Worm (Caenorhabditis elegans): Measurements from ENCODE around the gene acs-9.

acs-9 gene

DNA sequence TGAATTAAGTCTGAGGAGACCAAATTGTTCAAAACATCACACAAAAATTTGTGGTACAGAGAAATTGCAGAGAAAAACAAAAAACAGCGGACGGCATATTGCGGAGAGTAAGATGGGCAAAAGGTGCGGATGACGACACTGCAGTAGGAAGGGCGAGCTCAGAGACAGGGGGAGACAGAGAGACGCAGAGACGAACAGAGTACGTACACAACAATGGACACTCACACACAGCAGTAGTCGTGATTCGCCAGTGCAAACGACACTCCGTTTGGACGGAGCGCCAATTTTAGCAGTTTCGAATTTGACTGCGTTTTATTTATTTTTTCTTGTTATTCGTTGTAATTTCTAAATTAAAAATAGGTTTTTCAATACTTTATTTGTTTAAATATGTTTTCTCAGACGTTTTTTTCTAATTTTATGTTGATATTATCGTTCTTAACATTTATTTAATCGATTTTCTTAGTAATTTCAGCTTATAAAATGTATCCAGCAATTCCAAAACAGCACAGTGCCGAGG lies 7.8 kb downstream of the acs-9 start, which contains the start of gene T20F7.1 (continued):
- TF ChIP-seq elt-3 (tag; optimal IDR thresholded peaks at IDR 0.05) (no peak), nhr-23 (tag; optimal IDR thresholded peaks at IDR 0.05) (no peak), ceh-82 (tag; optimal IDR thresholded peaks at IDR 0.05) (no peak), mab-5 (tag; optimal IDR thresholded peaks at IDR 0.05) (no peak), unc-62 (GFP tag; optimal IDR thresholded peaks at IDR 0.05) (no peak), C34F6.9 (tag; optimal IDR thresholded peaks at IDR 0.05) (peak; percentile 72), ceh-16 (tag; optimal IDR thresholded peaks at IDR 0.05) (no peak)

DNA sequence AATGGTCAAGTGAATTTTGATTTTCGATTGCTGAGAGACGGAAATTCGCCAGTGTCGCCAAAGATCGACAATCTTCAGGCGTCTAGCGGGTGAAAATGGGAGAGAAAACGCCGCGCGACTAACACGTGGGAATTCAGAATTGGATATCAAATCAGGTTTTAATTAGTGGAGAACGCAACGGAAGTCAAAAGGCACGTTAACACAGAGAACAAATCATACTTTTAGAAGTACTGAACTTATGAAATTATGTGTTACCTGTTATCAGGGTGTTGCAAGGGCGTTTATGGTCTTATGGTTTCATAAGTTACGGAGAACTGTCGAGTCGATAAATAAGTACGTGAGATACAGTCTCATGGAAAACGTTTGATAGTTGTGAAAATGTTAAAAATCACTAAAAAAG lies 9.0 kb downstream of the acs-9 start:
- no peak for TF ChIP-seq lsy-2 (tag; optimal IDR thresholded peaks at IDR 0.05)
- peak in 1 of 2 experiments; percentile 50 for TF ChIP-seq mdl-1 (tag; optimal IDR thresholded peaks at IDR 0.05)
- peak; percentile 35 for TF ChIP-seq sma-3 (GFP tag; optimal IDR thresholded peaks at IDR 0.05)
- TF ChIP-seq ZK546.5 (tag; optimal IDR thresholded peaks at IDR 0.05) = no peak
- peak; percentile 80 for TF ChIP-seq blmp-1 (tag; optimal IDR thresholded peaks at IDR 0.05; ENCODE audit: insufficient read depth)
- TF ChIP-seq nhr-12 (tag; optimal IDR thresholded peaks at IDR 0.05) = no peak
- no peak for TF ChIP-seq ceh-16 (tag; optimal IDR thresholded peaks at IDR 0.05)
- peak; percentile 69 for TF ChIP-seq nhr-25 (tag; optimal IDR thresholded peaks at IDR 0.05)
- no peak for TF ChIP-seq gmeb-1 (tag; optimal IDR thresholded peaks at IDR 0.05)
- no peak for TF ChIP-seq lin-39 (tag; optimal IDR thresholded peaks at IDR 0.05)
- TF ChIP-seq sem-4 (tag; optimal IDR thresholded peaks at IDR 0.05) = peak; percentile 27
- TF ChIP-seq nhr-6 (tag; optimal IDR thresholded peaks at IDR 0.05) = no peak
- peak; percentile 45 for TF ChIP-seq fos-1 (tag; optimal IDR thresholded peaks at IDR 0.05)
- no peak for TF ChIP-seq ama-1 (optimal IDR thresholded peaks at IDR 0.05)
- peak; percentile 56 for TF ChIP-seq nhr-21 (tag; optimal IDR thresholded peaks at IDR 0.05)
- TF ChIP-seq aly-2 (tag; optimal IDR thresholded peaks at IDR 0.05) = no peak
- no peak for TF ChIP-seq Y55F3AM.14 (GFP tag; optimal IDR thresholded peaks at IDR 0.05)
- no peak for TF ChIP-seq ztf-4 (tag; optimal IDR thresholded peaks at IDR 0.05)
- no peak for TF ChIP-seq mbf-1 (tag; optimal IDR thresholded peaks at IDR 0.05)
- peak; percentile 1 for TF ChIP-seq crh-2 (tag; optimal IDR thresholded peaks at IDR 0.05)
- no peak for TF ChIP-seq unc-39 (tag; optimal IDR thresholded peaks at IDR 0.05)
- TF ChIP-seq R02D3.7 (tag; optimal IDR thresholded peaks at IDR 0.05) = no peak
- TF ChIP-seq ztf-11 (tag; optimal IDR thresholded peaks at IDR 0.05) = no peak
- TF ChIP-seq snpc-4 (tag; optimal IDR thresholded peaks at IDR 0.05) = no peak
- TF ChIP-seq zag-1 (tag; optimal IDR thresholded peaks at IDR 0.05) = no peak
- TF ChIP-seq mab-5 (tag; optimal IDR thresholded peaks at IDR 0.05) = no peak
- TF ChIP-seq elt-1 (tag; optimal IDR thresholded peaks at IDR 0.05) = no peak
- TF ChIP-seq skn-1 (tag; optimal IDR thresholded peaks at IDR 0.05) = no peak
- TF ChIP-seq nhr-77 (tag; optimal IDR thresholded peaks at IDR 0.05) = no peak
- TF ChIP-seq sma-9 (GFP tag; optimal IDR thresholded peaks at IDR 0.05) = peak; percentile 80
- TF ChIP-seq sma-9 (tag; optimal IDR thresholded peaks at IDR 0.05) = no peak
- no peak for TF ChIP-seq dmd-4 (tag; optimal IDR thresholded peaks at IDR 0.05)
- no peak for TF ChIP-seq nhr-237 (tag; optimal IDR thresholded peaks at IDR 0.05)

DNA sequence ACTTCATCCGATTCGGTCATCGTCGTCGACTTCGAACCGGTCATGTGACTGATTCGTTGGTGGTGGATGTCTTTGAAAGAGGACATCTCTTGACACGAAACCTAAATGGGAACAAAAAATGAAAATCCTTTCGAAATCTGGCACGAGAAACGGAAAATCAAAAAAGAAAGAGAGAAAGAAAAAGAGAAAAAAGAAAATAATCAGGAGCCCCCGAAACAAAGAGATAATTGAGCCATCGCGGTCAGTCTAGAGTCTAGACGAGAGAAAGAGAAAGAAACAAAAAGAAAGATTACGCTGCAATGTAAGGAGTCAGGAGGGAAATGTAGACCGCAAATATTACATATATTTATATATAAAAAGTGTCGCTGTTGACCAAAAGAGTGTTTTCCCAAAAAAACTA lies 11.4 kb downstream of the acs-9 start, which contains the start of gene aakg-2:
Gene aakg-2, minus strand, starts transcription at position 101 of the 400 bp plus-strand sequence.
- TF ChIP-seq C34F6.9 (tag; optimal IDR thresholded peaks at IDR 0.05) (no peak), nhr-11 (tag; optimal IDR thresholded peaks at IDR 0.05) (no peak), R02D3.7 (tag; optimal IDR thresholded peaks at IDR 0.05) (no peak), elt-3 (tag; optimal IDR thresholded peaks at IDR 0.05) (no peak), peb-1 (tag; optimal IDR thresholded peaks at IDR 0.05) (no peak), lsy-2 (tag; optimal IDR thresholded peaks at IDR 0.05) (no peak), dmd-4 (tag; optimal IDR thresholded peaks at IDR 0.05) (no peak), lin-13 (GFP tag; optimal IDR thresholded peaks at IDR 0.05) (no peak), blmp-1 (tag; optimal IDR thresholded peaks at IDR 0.05; ENCODE audit: insufficient read depth) (no peak)

ce11 chrX:16865675-16866074 lies 14.7 kb downstream of the acs-9 start:
- TF ChIP-seq gmeb-1 (tag; optimal IDR thresholded peaks at IDR 0.05) (no peak), skn-1 (tag; optimal IDR thresholded peaks at IDR 0.05) (no peak), blmp-1 (tag; optimal IDR thresholded peaks at IDR 0.05; ENCODE audit: insufficient read depth) (no peak), nhr-25 (tag; optimal IDR thresholded peaks at IDR 0.05) (no peak), alr-1 (tag; optimal IDR thresholded peaks at IDR 0.05) (no peak), aly-2 (tag; optimal IDR thresholded peaks at IDR 0.05) (no peak), unc-62 (GFP tag; optimal IDR thresholded peaks at IDR 0.05) (no peak), mdl-1 (tag; optimal IDR thresholded peaks at IDR 0.05) (no peak), mbf-1 (tag; optimal IDR thresholded peaks at IDR 0.05) (no peak), R02D3.7 (tag; optimal IDR thresholded peaks at IDR 0.05) (no peak), elt-3 (tag; optimal IDR thresholded peaks at IDR 0.05) (no peak), nhr-11 (tag; optimal IDR thresholded peaks at IDR 0.05) (no peak), lin-13 (GFP tag; optimal IDR thresholded peaks at IDR 0.05) (no peak), nhr-21 (tag; optimal IDR thresholded peaks at IDR 0.05) (no peak), lsy-2 (tag; optimal IDR thresholded peaks at IDR 0.05) (no peak)
